Worm (Caenorhabditis elegans) whole organism, L2 larva: ENCODE measurements around the gene mlc-7.

Source experiments
- C34F6.9 ChIP-seq: fragments of 150-350 bp; optimal IDR thresholded peaks from 2 replicates; lab custom pipeline; 2014; ENCODE audit warnings: missing biosample characterization, missing genetic modification characterization
- R02D3.7 ChIP-seq: fragments of 150-350 bp; optimal IDR thresholded peaks from 2 replicates; lab custom pipeline; 2014; ENCODE audit warnings: missing biosample characterization, missing genetic modification characterization
- Y55F3AM.14 ChIP-seq: fragments of 200-800 bp; sonication (Bioruptor generic); optimal IDR thresholded peaks from 2 replicates; lab custom pipeline; 2018; ENCODE audit warnings: mild to moderate bottlenecking, missing genetic modification characterization, missing compliant biosample characterization
- ama-1 ChIP-seq: fragments of 150-350 bp; optimal IDR thresholded peaks from 2 replicates; lab custom pipeline; 2018; ENCODE audit warnings: inconsistent platforms
- ceh-16 ChIP-seq: fragments of 150-350 bp; optimal IDR thresholded peaks from 2 replicates; lab custom pipeline; 2014; ENCODE audit warnings: missing biosample characterization, missing genetic modification characterization
- ceh-82 ChIP-seq: fragments of 150-350 bp; optimal IDR thresholded peaks from 2 replicates; lab custom pipeline; 2014; ENCODE audit warnings: missing biosample characterization, missing genetic modification characterization
- fos-1 ChIP-seq: fragments of 150-350 bp; optimal IDR thresholded peaks from 2 replicates; lab custom pipeline; 2014; ENCODE audit warnings: missing biosample characterization, missing genetic modification characterization
- lin-13 ChIP-seq: fragments of 150-350 bp; optimal IDR thresholded peaks from 2 replicates; lab custom pipeline; 2014; ENCODE audit warnings: missing biosample characterization, missing genetic modification reagents, missing genetic modification characterization
- lin-39 ChIP-seq: fragments of 150-350 bp; optimal IDR thresholded peaks from 2 replicates; lab custom pipeline; 2014; ENCODE audit warnings: missing biosample characterization, missing genetic modification reagents, missing genetic modification characterization
- nhr-237 ChIP-seq: fragments of 150-350 bp; optimal IDR thresholded peaks from 2 replicates; lab custom pipeline; 2014; ENCODE audit warnings: missing biosample characterization, missing genetic modification characterization
- sma-3 ChIP-seq: sonication (generic microtip); optimal IDR thresholded peaks from 2 replicates; lab custom pipeline; 2016; ENCODE audit warnings: missing genetic modification reagents, missing genetic modification characterization, missing compliant biosample characterization
- ztf-4 ChIP-seq: fragments of 150-350 bp; optimal IDR thresholded peaks from 2 replicates; lab custom pipeline; 2014; ENCODE audit warnings: missing biosample characterization, missing genetic modification characterization

DNA sequence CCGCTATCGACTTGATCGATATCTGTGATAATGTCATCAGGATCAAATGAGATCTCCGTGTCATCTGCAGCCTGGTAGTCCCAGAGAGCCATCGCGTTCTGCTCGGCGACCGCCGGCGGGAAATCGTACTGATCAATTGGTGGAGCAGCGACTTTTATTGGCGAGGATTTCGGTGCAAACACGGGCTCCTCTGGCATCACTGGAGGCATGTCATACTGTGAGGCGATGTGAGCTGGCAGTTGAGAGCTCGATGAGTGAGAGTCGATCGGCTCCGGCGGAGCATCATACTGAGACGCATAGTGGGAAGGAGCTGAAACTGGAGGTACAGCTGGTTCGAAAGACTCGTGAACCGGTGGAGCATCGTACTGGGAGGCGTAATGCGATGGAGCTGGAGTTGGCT, 8.4 kb downstream of the mlc-7 start:
- TF ChIP-seq ceh-82 (tag; lab: Kevin White, UChicago) (no peak), R02D3.7 (tag; lab: Kevin White, UChicago) (no peak), ama-1 (lab: Kevin White, UChicago) (no peak), ceh-16 (tag; lab: Kevin White, UChicago) (no peak), sma-3 (GFP tag; lab: Kevin White, UChicago) (no peak), nhr-237 (tag; lab: Kevin White, UChicago) (no peak), lin-39 (no peak), Y55F3AM.14 (GFP tag; lab: Kevin White, UChicago) (no peak), C34F6.9 (tag; lab: Kevin White, UChicago) (no peak), lin-13 (GFP tag; lab: Kevin White, UChicago) (no peak), fos-1 (tag; lab: Kevin White, UChicago) (no peak), ztf-4 (no peak)
